Fruit fly (Drosophila melanogaster) whole organism, embryonic: ENCODE data around the gene Cyt-c-d.

Source experiments
- Asciz ChIP-seq: fragments of 200-800 bp; sonication (Bioruptor generic); optimal IDR thresholded peaks from 2 replicates; lab custom pipeline; 2017; ENCODE audit warnings: missing biosample characterization, mild to moderate bottlenecking, missing genetic modification characterization, missing genetic modification reagents
- Blimp-1 ChIP-seq: fragments of 200-800 bp; sonication (Bioruptor generic); optimal IDR thresholded peaks from 3 replicates; lab custom pipeline; 2018; ENCODE audit warnings: missing biosample characterization, missing genetic modification characterization, mild to moderate bottlenecking, moderate library complexity, missing genetic modification reagents
- CG11456 ChIP-seq: fragments of 200-800 bp; sonication (Bioruptor generic); IDR thresholded peaks from 3 replicates; pipeline ENCODE4 v1.3.6; 2022; ENCODE audit warnings: missing biosample characterization, missing genetic modification characterization
- CG13296 ChIP-seq: fragments of 200-800 bp; sonication (Bioruptor generic); optimal IDR thresholded peaks from 3 replicates; lab custom pipeline; 2018; ENCODE audit warnings: missing biosample characterization, mild to moderate bottlenecking, missing genetic modification characterization
- CG13894 ChIP-seq: fragments of 200-800 bp; sonication (Bioruptor generic); optimal IDR thresholded peaks from 3 replicates; lab custom pipeline; 2018; ENCODE audit warnings: missing biosample characterization, mild to moderate bottlenecking, missing genetic modification characterization, moderate library complexity
- CG17328 ChIP-seq: fragments of 200-800 bp; sonication (Bioruptor generic); IDR thresholded peaks from 2 replicates; pipeline ENCODE4 v1.3.6; 2022; ENCODE audit warnings: missing biosample characterization, missing genetic modification characterization
- CG17359 ChIP-seq: fragments of 200-800 bp; sonication (Bioruptor generic); optimal IDR thresholded peaks from 3 replicates; lab custom pipeline; 2018; ENCODE audit warnings: missing biosample characterization, mild to moderate bottlenecking, missing genetic modification characterization, moderate library complexity
- CG30431 ChIP-seq: fragments of 200-800 bp; sonication (Bioruptor generic); optimal IDR thresholded peaks from 2 replicates; lab custom pipeline; 2017; ENCODE audit warnings: missing biosample characterization, missing genetic modification characterization
- CG31224 ChIP-seq: fragments of 200-800 bp; sonication (Bioruptor generic); IDR thresholded peaks from 2 replicates; pipeline ENCODE4 v1.3.6; 2022; ENCODE audit warnings: missing biosample characterization, missing genetic modification characterization
- CG31365 ChIP-seq: fragments of 200-800 bp; sonication (Bioruptor generic); optimal IDR thresholded peaks from 2 replicates; lab custom pipeline; 2018; ENCODE audit warnings: missing biosample characterization, mild to moderate bottlenecking, missing genetic modification characterization
- CG31441 ChIP-seq: fragments of 200-800 bp; sonication (Bioruptor generic); IDR thresholded peaks from 2 replicates; pipeline ENCODE4 v1.3.6; 2022; ENCODE audit warnings: missing biosample characterization, missing genetic modification characterization
- CG4820 ChIP-seq: fragments of 200-800 bp; sonication (Bioruptor generic); optimal IDR thresholded peaks from 3 replicates; lab custom pipeline; 2016; ENCODE audit warnings: missing biosample characterization, missing genetic modification characterization
- CG5245 ChIP-seq: fragments of 200-800 bp; sonication (Bioruptor generic); optimal IDR thresholded peaks from 3 replicates; lab custom pipeline; 2016; ENCODE audit warnings: missing biosample characterization, missing genetic modification characterization
- CG6175 ChIP-seq: fragments of 200-800 bp; sonication (Bioruptor generic); IDR thresholded peaks from 3 replicates; pipeline ENCODE4 v1.3.6; 2022; ENCODE audit warnings: missing biosample characterization, missing genetic modification characterization
- CG6254 ChIP-seq: fragments of 200-800 bp; sonication (Bioruptor generic); optimal IDR thresholded peaks from 3 replicates; lab custom pipeline; 2017; ENCODE audit warnings: mild to moderate bottlenecking, missing biosample characterization, missing genetic modification reagents, missing genetic modification characterization
- CG6272 ChIP-seq: fragments of 200-800 bp; sonication (Bioruptor generic); IDR thresholded peaks from 2 replicates; pipeline ENCODE4 v1.3.6; 2022; ENCODE audit warnings: missing biosample characterization, missing genetic modification characterization
- CG8089 ChIP-seq: fragments of 200-800 bp; sonication (Bioruptor generic); optimal IDR thresholded peaks from 3 replicates; lab custom pipeline; 2016; ENCODE audit warnings: missing biosample characterization, missing genetic modification characterization
- CG9876 ChIP-seq: fragments of 200-800 bp; sonication (Bioruptor generic); optimal IDR thresholded peaks from 2 replicates; lab custom pipeline; 2016; ENCODE audit warnings: missing biosample characterization, missing genetic modification characterization
- D19A ChIP-seq: fragments of 200-800 bp; optimal IDR thresholded peaks from 3 replicates; lab custom pipeline; 2019; ENCODE audit warnings: missing biosample characterization, mild to moderate bottlenecking, missing genetic modification characterization, moderate library complexity
- Dek ChIP-seq: fragments of 200-800 bp; sonication (Bioruptor generic); optimal IDR thresholded peaks from 3 replicates; lab custom pipeline; 2019; ENCODE audit warnings: missing biosample characterization, mild to moderate bottlenecking, missing genetic modification characterization, moderate library complexity
- Eip74EF ChIP-seq, 2 experiments: fragments of 200-800 bp in 1 of 2; fragments of >200 bp in 1 of 2; sonication (Bioruptor generic) in 1 of 2; optimal IDR thresholded peaks; 2 replicates each; lab custom pipeline; 2017 to 2019; ENCODE audit warnings: missing biosample characterization in 2 of 2, missing genetic modification characterization in 2 of 2, mild to moderate bottlenecking in 1 of 2, moderate library complexity in 1 of 2
- Ets65A ChIP-seq: fragments of 200-800 bp; sonication (Bioruptor generic); peaks from one replicate; lab custom pipeline; 2016; ENCODE audit warnings: missing biosample characterization, missing genetic modification characterization
- Mad ChIP-seq: fragments of 200-800 bp; sonication (Bioruptor generic); optimal IDR thresholded peaks from 2 replicates; lab custom pipeline; 2016; ENCODE audit warnings: missing biosample characterization, missing genetic modification characterization
- Med ChIP-seq: fragments of 200-800 bp; sonication (Bioruptor generic); peaks from one replicate; lab custom pipeline; 2016; ENCODE audit warnings: missing biosample characterization, missing genetic modification characterization, mild to moderate bottlenecking, inconsistent platforms, moderate library complexity
- Sin3A ChIP-seq: fragments of >200 bp; optimal IDR thresholded peaks from 2 replicates; lab custom pipeline; 2018
- Six4 ChIP-seq: fragments of 200-800 bp; sonication (Bioruptor generic); optimal IDR thresholded peaks from 2 replicates; lab custom pipeline; 2016; ENCODE audit warnings: missing biosample characterization, missing genetic modification characterization
- Ssrp ChIP-seq: fragments of 200-800 bp; sonication (Bioruptor generic); optimal IDR thresholded peaks from 2 replicates; lab custom pipeline; 2018; ENCODE audit warnings: missing biosample characterization, mild to moderate bottlenecking, missing genetic modification characterization, moderate library complexity
- corto ChIP-seq: fragments of 200-800 bp; sonication (Bioruptor generic); optimal IDR thresholded peaks from 2 replicates; lab custom pipeline; 2016; ENCODE audit warnings: missing biosample characterization, mild to moderate bottlenecking, missing genetic modification characterization, moderate library complexity
- danr ChIP-seq: fragments of 200-800 bp; sonication (Bioruptor generic); IDR thresholded peaks from 2 replicates; pipeline ENCODE4 v1.3.6; 2022; ENCODE audit warnings: missing biosample characterization, missing genetic modification characterization
- en ChIP-seq: fragments of 200-800 bp; sonication (Bioruptor generic); optimal IDR thresholded peaks from 2 replicates; lab custom pipeline; 2016; ENCODE audit warnings: missing biosample characterization, missing genetic modification characterization
- esg ChIP-seq: fragments of 200-800 bp; sonication (Bioruptor generic); conservative IDR thresholded peaks from 2 replicates; pipeline ENCODE4 v1.3.6; 2022; ENCODE audit warnings: missing biosample characterization, missing genetic modification characterization
- eyg ChIP-seq: fragments of 200-800 bp; sonication (Bioruptor generic); optimal IDR thresholded peaks from 3 replicates; lab custom pipeline; 2016; ENCODE audit warnings: missing biosample characterization, missing genetic modification characterization
- fd96Cb ChIP-seq: fragments of 200-800 bp; sonication (Bioruptor generic); optimal IDR thresholded peaks from 2 replicates; lab custom pipeline; 2018; ENCODE audit warnings: missing biosample characterization, mild to moderate bottlenecking, missing genetic modification characterization, moderate library complexity
- fu2 ChIP-seq: fragments of 200-800 bp; sonication (Bioruptor generic); optimal IDR thresholded peaks from 2 replicates; lab custom pipeline; 2016; ENCODE audit warnings: missing biosample characterization, missing genetic modification characterization
- gce ChIP-seq: fragments of 200-800 bp; sonication (Bioruptor generic); IDR thresholded peaks from 3 replicates; pipeline ENCODE4 v1.3.6; 2022; ENCODE audit warnings: missing biosample characterization, missing genetic modification characterization
- kah ChIP-seq: fragments of 200-800 bp; sonication (Bioruptor generic); optimal IDR thresholded peaks from 2 replicates; lab custom pipeline; 2018; ENCODE audit warnings: missing biosample characterization, mild to moderate bottlenecking, missing genetic modification characterization
- ken ChIP-seq: fragments of 200-800 bp; sonication (Bioruptor generic); IDR thresholded peaks from 3 replicates; pipeline ENCODE4 v1.3.6; 2022; ENCODE audit warnings: missing biosample characterization, missing genetic modification characterization
- lab ChIP-seq: fragments of 200-800 bp; sonication (Bioruptor generic); optimal IDR thresholded peaks from 3 replicates; lab custom pipeline; 2017; ENCODE audit warnings: missing biosample characterization, missing genetic modification characterization, mild to moderate bottlenecking, moderate library complexity, missing genetic modification reagents
- mld ChIP-seq: fragments of 200-800 bp; sonication (Bioruptor generic); IDR thresholded peaks from 3 replicates; pipeline ENCODE4 v1.3.6; 2022; ENCODE audit warnings: missing biosample characterization, missing genetic modification characterization; ENCODE audit not compliant: partially characterized antibody
- nerfin-2 ChIP-seq: fragments of 200-800 bp; sonication (Bioruptor generic); IDR thresholded peaks from 2 replicates; pipeline ENCODE4 v1.3.6; 2022; ENCODE audit warnings: missing biosample characterization, missing genetic modification characterization; ENCODE audit not compliant: partially characterized antibody
- onecut ChIP-seq: fragments of 200-800 bp; sonication (Bioruptor generic); IDR thresholded peaks from 2 replicates; pipeline ENCODE4 v1.3.6; 2022; ENCODE audit warnings: missing biosample characterization, missing genetic modification characterization
- org-1 ChIP-seq: fragments of 200-800 bp; sonication (Bioruptor generic); optimal IDR thresholded peaks from 2 replicates; lab custom pipeline; 2017; ENCODE audit warnings: missing biosample characterization, missing genetic modification characterization
- prd ChIP-seq, 3 experiments: fragments of >200 bp in 2 of 3; fragments of 200-800 bp in 1 of 3; sonication (Bioruptor generic) in 1 of 3; optimal IDR thresholded peaks in 2 of 3; IDR thresholded peaks in 1 of 3; 2 replicates in 2 of 3; 3 replicates in 1 of 3; pipeline versions ENCODE4 v1.3.6 to Lab custom; 2017 to 2022; ENCODE audit warnings: missing biosample characterization in 1 of 3, missing genetic modification characterization in 1 of 3
- sens ChIP-seq: fragments of 200-800 bp; sonication (Bioruptor generic); peaks from one replicate; lab custom pipeline; 2016; ENCODE audit warnings: missing biosample characterization, missing genetic modification characterization
- slbo ChIP-seq: fragments of 200-800 bp; sonication (Bioruptor generic); IDR thresholded peaks from 2 replicates; pipeline ENCODE4 v1.3.6; 2022; ENCODE audit warnings: missing biosample characterization, missing genetic modification characterization
- tgo ChIP-seq: fragments of 200-800 bp; sonication (Bioruptor generic); IDR thresholded peaks from 3 replicates; pipeline ENCODE4 v1.3.6; 2022; ENCODE audit warnings: missing biosample characterization, missing genetic modification characterization
- trem ChIP-seq: fragments of 200-800 bp; optimal IDR thresholded peaks from 3 replicates; lab custom pipeline; 2019; ENCODE audit warnings: missing biosample characterization, mild to moderate bottlenecking, missing genetic modification characterization, moderate library complexity
- vvl ChIP-seq: fragments of 200-800 bp; sonication (Bioruptor generic); IDR thresholded peaks from 2 replicates; pipeline ENCODE4 v1.3.6; 2022; ENCODE audit warnings: missing biosample characterization, missing genetic modification characterization
- wdn ChIP-seq: fragments of 200-800 bp; sonication (Bioruptor generic); IDR thresholded peaks from 2 replicates; pipeline ENCODE4 v1.3.6; 2022; ENCODE audit warnings: missing biosample characterization, missing genetic modification characterization
- yki ChIP-seq: fragments of >200 bp; optimal IDR thresholded peaks from 3 replicates; lab custom pipeline; 2018

Gene Cyt-c-d

DNA sequence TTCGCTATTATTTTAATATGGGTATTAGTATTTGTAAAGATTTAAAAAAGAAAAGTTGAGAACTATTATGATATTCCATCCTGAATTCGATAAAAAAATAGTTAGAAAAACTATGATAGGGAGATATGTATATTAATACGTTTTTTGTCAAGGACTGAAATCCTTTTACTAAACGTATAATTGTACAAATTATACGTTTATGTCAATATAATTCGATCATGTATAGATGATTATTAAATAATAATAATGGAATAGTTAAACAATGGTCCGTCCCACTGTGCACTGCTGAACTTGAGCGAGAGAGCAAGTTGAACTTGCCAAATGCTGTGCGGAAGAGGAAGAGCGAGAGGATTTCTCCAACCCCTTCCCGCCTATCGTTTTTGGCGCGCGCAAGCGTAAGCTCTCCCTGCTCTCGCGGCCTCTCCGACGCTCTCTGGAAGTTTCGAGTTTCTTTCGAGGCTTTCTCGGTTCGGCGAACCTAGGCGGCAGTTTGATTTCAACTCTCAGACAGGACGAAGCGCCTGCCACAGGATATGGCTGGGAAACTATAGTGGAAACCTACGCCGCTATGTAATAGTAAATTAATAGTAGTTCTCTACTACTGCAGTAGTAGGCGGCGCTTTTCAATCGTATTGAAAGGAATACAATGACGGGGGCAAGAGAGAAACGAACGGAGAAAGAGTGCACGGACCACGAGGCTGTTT is 30.6 kb upstream of the Cyt-c-d start (continued):
- TF ChIP-seq sens (GFP tag; lab: Kevin White, UChicago), result peak; percentile 17
- TF ChIP-seq kah, result peak; percentile 47
- TF ChIP-seq CG30431 (GFP tag; lab: Kevin White, UChicago), result no peak
- no peak for TF ChIP-seq prd (optimal IDR thresholded peaks at IDR 0.05; lab: Kevin White, UChicago)
- 0 out of 3 replicates have a peak, but pooled peaks have one; percentile 24 for TF ChIP-seq prd (GFP tag; IDR thresholded peaks at IDR 0.05; lab: Robert Waterston, UW)
- peak; percentile 63 for TF ChIP-seq D19A
- TF ChIP-seq Asciz (GFP tag; lab: Kevin White, UChicago), result peak; percentile 53
- TF ChIP-seq CG8089 (GFP tag; lab: Kevin White, UChicago), result no peak
- TF ChIP-seq gce (GFP tag; lab: Robert Waterston, UW), result no peak
- no peak for TF ChIP-seq CG4820 (GFP tag; lab: Kevin White, UChicago)
- TF ChIP-seq lab (GFP tag; lab: Kevin White, UChicago), result peak; percentile 71
- TF ChIP-seq onecut (GFP tag; lab: Robert Waterston, UW), result no peak
- TF ChIP-seq CG6272, result no peak
- TF ChIP-seq en, result no peak
- peak; percentile 66 for TF ChIP-seq CG31441 (GFP tag; lab: Robert Waterston, UW)
- TF ChIP-seq CG13296 (GFP tag; lab: Kevin White, UChicago), result peak; percentile 68
- TF ChIP-seq CG9876 (GFP tag; lab: Kevin White, UChicago), result no peak
- peak; percentile 33 for TF ChIP-seq CG6254 (GFP tag; lab: Kevin White, UChicago)
- TF ChIP-seq slbo, result peak; percentile 30; the same call in 1 of the 2 replicates
- TF ChIP-seq CG6175, result no peak
- no peak for TF ChIP-seq tgo
- no peak for TF ChIP-seq fu2 (GFP tag; lab: Kevin White, UChicago)
- TF ChIP-seq corto (GFP tag; lab: Kevin White, UChicago), result no peak
- no peak for TF ChIP-seq CG31224
- TF ChIP-seq CG17328, result no peak
- peak; percentile 33 for TF ChIP-seq Six4 (GFP tag; lab: Kevin White, UChicago)
- TF ChIP-seq CG31365 (tag; lab: Kevin White, UChicago), result no peak
- peak; percentile 56 for TF ChIP-seq Med
- peak; percentile 14 for TF ChIP-seq CG13894 (tag; lab: Kevin White, UChicago)
- no peak for TF ChIP-seq vvl (GFP tag; lab: Robert Waterston, UW)
- TF ChIP-seq Dek, result peak; percentile 45
- TF ChIP-seq Blimp-1 (GFP tag; lab: Kevin White, UChicago), result peak; percentile 72
- peak; percentile 49 for TF ChIP-seq trem (tag; lab: Kevin White, UChicago)
- no peak for TF ChIP-seq wdn (GFP tag; lab: Robert Waterston, UW)
- TF ChIP-seq eyg (GFP tag; lab: Kevin White, UChicago), result no peak
- no peak for TF ChIP-seq mld (GFP tag; lab: Robert Waterston, UW)
- no peak for TF ChIP-seq Mad (GFP tag; lab: Kevin White, UChicago)
- TF ChIP-seq CG17359 (tag; lab: Kevin White, UChicago), result peak; percentile 33
- no peak for TF ChIP-seq Sin3A
- TF ChIP-seq ken, result no peak
- peak; percentile 57 for TF ChIP-seq Ssrp
- peak; percentile 30; the same call in 1 of the 2 replicates for TF ChIP-seq esg (GFP tag; lab: Robert Waterston, UW)
- no peak for TF ChIP-seq CG11456 (GFP tag; lab: Robert Waterston, UW)
- no peak for TF ChIP-seq nerfin-2 (GFP tag; lab: Robert Waterston, UW)
- TF ChIP-seq yki (lab: Kevin White, UChicago), result peak; percentile 16
- TF ChIP-seq org-1 (GFP tag; lab: Kevin White, UChicago), result peak; percentile 54
- peak; percentile 65 for TF ChIP-seq fd96Cb (tag; lab: Kevin White, UChicago)
- TF ChIP-seq CG5245 (GFP tag; lab: Kevin White, UChicago), result peak; percentile 15
- 0 out of 2 replicates have a peak, but pooled peaks have one; percentile 5 for TF ChIP-seq danr (GFP tag; lab: Robert Waterston, UW)
- no peak for TF ChIP-seq Ets65A (GFP tag; lab: Kevin White, UChicago)
- peak in 1 of 2 experiments; percentile 71 for TF ChIP-seq Eip74EF (GFP tag; optimal IDR thresholded peaks at IDR 0.05; lab: Kevin White, UChicago)
